Fruit fly (Drosophila melanogaster) Kc167 (cell line): ENCODE measurements around the gene CG43750.

Source experiments
- Myc ChIP-seq: fragments of >200 bp; optimal IDR thresholded peaks from 2 replicates; lab custom pipeline; 2017; ENCODE audit warnings: missing external identifiers
- Sin3A ChIP-seq: fragments of >200 bp; optimal IDR thresholded peaks from 2 replicates; lab custom pipeline; 2018; ENCODE audit warnings: missing external identifiers
- h ChIP-seq: fragments of >200 bp; optimal IDR thresholded peaks from 3 replicates; lab custom pipeline; 2018; ENCODE audit warnings: missing external identifiers
- insv ChIP-seq: fragments of >200 bp; optimal IDR thresholded peaks from 3 replicates; lab custom pipeline; 2018; ENCODE audit warnings: missing external identifiers
- psq ChIP-seq: fragments of >200 bp; optimal IDR thresholded peaks from 2 replicates; lab custom pipeline; 2017; ENCODE audit warnings: missing external identifiers
- ttk ChIP-seq: sonication (Bioruptor generic); optimal IDR thresholded peaks from 2 replicates; lab custom pipeline; 2017; ENCODE audit warnings: missing external identifiers

The CG43750 gene

dm6 chr2L:2390589-2390988, at the start of gene CG43750:
Gene CG43750, minus strand, starts transcription at chr2L:2390689.
- TF ChIP-seq psq (lab: Kevin White, UChicago), result no peak
- no peak for TF ChIP-seq h
- TF ChIP-seq Sin3A, result no peak
- no peak for TF ChIP-seq Myc
- TF ChIP-seq insv, result no peak
- no peak for TF ChIP-seq ttk (lab: Kevin White, UChicago)

DNA sequence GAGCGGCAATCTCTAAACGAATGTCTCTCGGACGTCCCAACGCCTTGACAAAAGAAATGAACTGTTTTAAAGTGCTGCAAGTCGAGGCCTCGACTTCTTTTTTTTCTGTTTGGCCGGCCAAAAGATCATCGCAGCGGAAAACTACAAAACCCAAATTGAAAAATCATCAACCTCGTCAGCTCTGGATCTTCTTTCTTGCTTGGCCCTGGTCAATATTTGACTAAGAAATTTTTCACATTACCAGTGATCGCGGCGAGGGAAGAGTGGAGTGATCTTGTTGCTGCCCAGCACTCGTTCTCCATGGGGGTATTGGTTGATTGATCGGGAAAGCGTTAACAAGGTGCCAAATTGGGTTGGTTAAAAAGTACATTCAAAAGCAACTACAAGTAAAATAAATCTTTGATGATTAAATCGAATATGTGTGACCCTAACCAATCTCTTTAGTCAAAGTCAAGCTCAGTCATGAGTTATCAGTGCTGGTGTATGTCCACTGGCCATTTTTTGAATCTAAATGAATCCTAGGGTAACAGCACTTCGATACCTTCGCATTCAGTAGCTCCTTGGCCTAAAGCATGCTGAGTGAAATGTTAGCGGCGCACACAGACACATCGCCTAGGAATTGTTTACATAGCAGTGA, 48.3 kb upstream of the CG43750 start:
- TF ChIP-seq psq (lab: Kevin White, UChicago) (no peak), h (no peak), insv (no peak), Myc (no peak), ttk (lab: Kevin White, UChicago) (no peak), Sin3A (no peak)

- TF ChIP-seq insv, result no peak
- TF ChIP-seq psq (lab: Kevin White, UChicago), result no peak
- TF ChIP-seq Myc, result no peak
- no peak for TF ChIP-seq Sin3A
- TF ChIP-seq ttk (lab: Kevin White, UChicago), result no peak
- TF ChIP-seq h, result no peak
Measured at dm6 chr2L:2436258-2436657, 45.8 kb upstream of the CG43750 start.

DNA sequence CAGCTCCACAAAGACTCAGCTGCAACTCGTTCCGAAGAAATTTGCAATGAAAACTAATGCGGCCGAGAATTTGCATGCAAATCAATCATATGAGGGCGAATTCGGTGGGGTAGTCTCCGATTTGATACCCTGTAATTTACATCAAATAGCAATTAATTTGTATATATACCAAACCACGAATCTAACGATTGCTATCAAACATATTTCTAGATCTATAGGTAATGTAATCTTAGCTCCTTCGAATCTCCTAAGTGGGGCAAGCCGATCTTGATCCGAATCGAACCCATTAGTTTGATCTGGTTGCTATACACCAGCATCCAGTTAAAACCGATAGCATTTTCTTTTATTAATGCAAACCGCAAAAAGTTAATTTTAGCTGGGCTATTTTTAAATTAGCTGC, 43.7 kb upstream of the CG43750 start:
- no peak for TF ChIP-seq Myc
- no peak for TF ChIP-seq ttk (lab: Kevin White, UChicago)
- TF ChIP-seq insv, result no peak
- TF ChIP-seq psq (lab: Kevin White, UChicago), result no peak
- no peak for TF ChIP-seq Sin3A
- no peak for TF ChIP-seq h

DNA sequence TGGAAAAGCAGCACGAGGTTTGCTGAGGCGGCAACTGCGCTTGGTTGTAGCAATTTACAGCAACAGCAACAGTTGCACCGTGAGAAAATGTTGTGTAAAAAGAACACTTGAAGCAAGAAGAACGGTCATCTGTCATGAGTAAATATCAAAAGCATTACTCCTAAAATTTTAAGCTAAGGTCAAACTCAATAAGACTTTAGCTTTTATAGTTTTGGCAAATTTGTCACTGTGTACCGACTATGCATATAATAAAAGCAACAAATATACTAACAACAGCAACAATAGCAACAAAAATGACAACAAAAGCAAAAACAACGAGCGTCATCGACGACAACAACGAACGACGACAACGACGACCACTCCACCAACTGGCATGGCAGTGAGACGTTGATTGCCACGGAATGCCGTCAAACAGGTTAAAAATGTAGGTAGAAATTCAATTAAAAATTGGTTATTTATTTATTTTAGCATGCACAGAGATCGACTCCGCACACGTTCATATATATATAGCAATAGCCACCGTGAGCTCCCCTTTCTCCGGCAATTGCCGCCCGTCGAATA, 43.1 kb upstream of the CG43750 start:
- TF ChIP-seq ttk (lab: Kevin White, UChicago), result no peak
- TF ChIP-seq Sin3A, result no peak
- no peak for TF ChIP-seq Myc
- TF ChIP-seq h, result no peak
- TF ChIP-seq psq (lab: Kevin White, UChicago), result no peak
- no peak for TF ChIP-seq insv

dm6 chr2L:2432809-2433493, 42.5 kb upstream of the CG43750 start:
- TF ChIP-seq psq (lab: Kevin White, UChicago) (no peak), Sin3A (no peak), insv (no peak), ttk (lab: Kevin White, UChicago) (no peak), Myc (no peak), h (no peak)

DNA sequence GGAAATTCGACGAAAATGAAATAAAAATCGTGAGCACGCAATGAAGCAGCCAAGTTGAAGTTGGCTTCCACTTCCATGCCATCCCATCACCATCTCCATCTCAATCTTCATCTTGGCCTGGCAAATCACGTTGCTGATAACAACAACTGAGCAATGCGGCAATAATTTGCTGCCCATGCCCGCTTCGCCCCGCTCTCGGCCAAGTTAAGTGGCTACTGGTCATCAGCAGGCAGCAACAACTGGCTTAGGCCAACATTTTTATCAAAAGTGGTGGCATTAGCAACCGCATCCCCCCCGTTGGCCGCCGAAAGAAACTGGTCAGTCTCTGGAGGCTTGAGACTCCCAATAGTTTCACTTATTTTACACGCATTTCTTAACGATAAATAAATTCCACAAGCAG, 39.8 kb upstream of the CG43750 start:
- TF ChIP-seq Myc (no peak), insv (no peak), ttk (lab: Kevin White, UChicago) (no peak), h (no peak), Sin3A (no peak), psq (lab: Kevin White, UChicago) (no peak)

DNA sequence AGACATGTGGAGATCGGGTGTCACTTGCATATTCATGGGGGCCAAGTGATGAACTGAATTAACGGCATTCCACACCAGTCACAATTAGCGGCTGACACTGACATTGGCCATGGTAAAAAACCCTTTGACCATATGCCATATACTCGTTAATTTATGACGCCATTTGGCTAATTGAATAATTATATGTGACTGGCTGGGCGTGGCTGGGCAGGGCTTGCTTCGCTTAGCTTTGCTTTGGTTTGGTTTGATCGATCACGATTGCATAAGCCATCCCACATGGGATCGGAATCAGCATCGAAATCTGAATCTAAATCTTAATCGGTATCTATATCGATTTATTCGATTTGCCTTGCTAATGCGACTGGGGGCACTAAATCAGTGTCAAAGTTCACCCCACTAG, 39.1 kb upstream of the CG43750 start:
- TF ChIP-seq ttk (lab: Kevin White, UChicago) (no peak), Myc (no peak), h (no peak), psq (lab: Kevin White, UChicago) (no peak), Sin3A (no peak), insv (no peak)

DNA sequence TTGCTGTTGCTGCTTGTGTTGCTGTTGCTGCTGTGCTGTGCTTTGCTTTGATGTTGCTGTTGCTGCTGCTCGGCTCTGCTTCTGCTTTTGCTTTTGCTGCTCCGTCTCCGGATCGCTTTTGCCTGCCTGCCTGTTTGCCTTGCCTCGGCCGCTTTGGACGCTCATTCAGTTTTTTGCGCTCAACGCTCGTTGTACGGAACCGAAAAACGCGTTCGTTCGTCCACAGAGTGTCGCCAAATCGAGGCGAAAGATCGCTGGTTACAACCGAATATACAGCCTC, 37.7 kb upstream of the CG43750 start, which contains the start of gene dpp:
Gene dpp, plus strand, starts transcription at position 164 of the 280 bp plus-strand sequence.
- TF ChIP-seq Sin3A (no peak), h (no peak)

- TF ChIP-seq ttk (lab: Kevin White, UChicago) (no peak), insv (no peak), Myc (no peak), h (no peak), psq (lab: Kevin White, UChicago) (no peak), Sin3A (no peak)
Measured at dm6 chr2L:2427384-2428208, 37.1 kb upstream of the CG43750 start.

- TF ChIP-seq ttk (lab: Kevin White, UChicago) (no peak), insv (no peak), psq (lab: Kevin White, UChicago) (no peak), Sin3A (no peak), Myc (no peak), h (no peak)
Measured at dm6 chr2L:2426444-2427188, 36.1 kb upstream of the CG43750 start.

dm6 chr2L:2425652-2426192, 35.2 kb upstream of the CG43750 start:
- no peak for TF ChIP-seq Sin3A
- no peak for TF ChIP-seq h
- no peak for TF ChIP-seq ttk (lab: Kevin White, UChicago)
- TF ChIP-seq psq (lab: Kevin White, UChicago), result no peak
- no peak for TF ChIP-seq insv
- TF ChIP-seq Myc, result no peak
